Worm (Caenorhabditis elegans) whole organism, L1 larva: ENCODE data around the gene srbc-22.

Source experiments
- nhr-12 ChIP-seq: sonication (generic microtip); optimal IDR thresholded peaks from 2 replicates; lab custom pipeline; 2017; ENCODE audit warnings: missing biosample characterization, missing genetic modification characterization
- nhr-20 ChIP-seq: sonication (generic microtip); optimal IDR thresholded peaks from 2 replicates; lab custom pipeline; 2016; ENCODE audit warnings: mild to moderate bottlenecking, missing genetic modification characterization, missing compliant biosample characterization
- ztf-4 ChIP-seq: fragments of 150-350 bp; optimal IDR thresholded peaks from 2 replicates; lab custom pipeline; 2014; ENCODE audit warnings: missing biosample characterization, missing genetic modification characterization

ce11 chrV:2185486-2185885 is 28.6 kb downstream of the srbc-22 start:
- TF ChIP-seq nhr-20 (tag; lab: Kevin White, UChicago) (no peak), nhr-12 (no peak), ztf-4 (tag; lab: Kevin White, UChicago) (no peak)
